Worm (Caenorhabditis elegans) whole organism, L2 larva: ENCODE measurements around the gene C46F11.5.

Experiments
- C34F6.9 ChIP-seq: fragments of 150-350 bp; optimal IDR thresholded peaks from 2 replicates; lab custom pipeline; 2014; ENCODE audit warnings: missing biosample characterization, missing genetic modification characterization
- F13H6.1 ChIP-seq: sonication (generic microtip); optimal IDR thresholded peaks from 2 replicates; lab custom pipeline; 2016; ENCODE audit warnings: missing genetic modification characterization, missing compliant biosample characterization
- R02D3.7 ChIP-seq: fragments of 150-350 bp; optimal IDR thresholded peaks from 2 replicates; lab custom pipeline; 2014; ENCODE audit warnings: missing biosample characterization, missing genetic modification characterization
- ZK546.5 ChIP-seq: sonication (generic microtip); optimal IDR thresholded peaks from 2 replicates; lab custom pipeline; 2017; ENCODE audit warnings: missing biosample characterization, missing genetic modification characterization
- alr-1 ChIP-seq: fragments of 150-350 bp; optimal IDR thresholded peaks from 2 replicates; lab custom pipeline; 2014; ENCODE audit warnings: missing biosample characterization, missing genetic modification characterization
- aly-2 ChIP-seq: fragments of 150-350 bp; optimal IDR thresholded peaks from 2 replicates; lab custom pipeline; 2014; ENCODE audit warnings: missing biosample characterization, missing genetic modification characterization
- ama-1 ChIP-seq: fragments of 150-350 bp; optimal IDR thresholded peaks from 2 replicates; lab custom pipeline; 2018; ENCODE audit warnings: inconsistent platforms
- blmp-1 ChIP-seq: sonication (generic microtip); optimal IDR thresholded peaks from 2 replicates; lab custom pipeline; 2017; ENCODE audit warnings: missing genetic modification characterization, mild to moderate bottlenecking, missing compliant biosample characterization, antibody characterized with exemption, moderate library complexity; ENCODE audit not compliant: insufficient read depth
- ceh-16 ChIP-seq: fragments of 150-350 bp; optimal IDR thresholded peaks from 2 replicates; lab custom pipeline; 2014; ENCODE audit warnings: missing biosample characterization, missing genetic modification characterization
- ceh-82 ChIP-seq: fragments of 150-350 bp; optimal IDR thresholded peaks from 2 replicates; lab custom pipeline; 2014; ENCODE audit warnings: missing biosample characterization, missing genetic modification characterization
- crh-2 ChIP-seq: sonication (generic microtip); optimal IDR thresholded peaks from 2 replicates; lab custom pipeline; 2017; ENCODE audit warnings: missing biosample characterization, missing genetic modification characterization
- dmd-4 ChIP-seq: sonication (generic microtip); optimal IDR thresholded peaks from 2 replicates; lab custom pipeline; 2017; ENCODE audit warnings: missing biosample characterization, missing genetic modification characterization
- egl-27 ChIP-seq: sonication (generic microtip); optimal IDR thresholded peaks from 3 replicates; lab custom pipeline; 2017; ENCODE audit warnings: missing biosample characterization, missing genetic modification reagents, missing genetic modification characterization
- elt-1 ChIP-seq: fragments of 150-350 bp; optimal IDR thresholded peaks from 2 replicates; lab custom pipeline; 2014; ENCODE audit warnings: missing biosample characterization, missing genetic modification characterization
- fos-1 ChIP-seq: fragments of 150-350 bp; optimal IDR thresholded peaks from 2 replicates; lab custom pipeline; 2014; ENCODE audit warnings: missing biosample characterization, missing genetic modification characterization
- gmeb-1 ChIP-seq: fragments of 150-350 bp; optimal IDR thresholded peaks from 2 replicates; lab custom pipeline; 2014; ENCODE audit warnings: missing biosample characterization, missing genetic modification characterization
- lin-11 ChIP-seq: fragments of 150-350 bp; sonication (generic microtip); optimal IDR thresholded peaks from 2 replicates; lab custom pipeline; 2014; ENCODE audit warnings: missing biosample characterization, missing genetic modification characterization, inconsistent platforms, mixed read lengths
- lin-13 ChIP-seq: fragments of 150-350 bp; optimal IDR thresholded peaks from 2 replicates; lab custom pipeline; 2014; ENCODE audit warnings: missing biosample characterization, missing genetic modification reagents, missing genetic modification characterization
- lin-39 ChIP-seq: fragments of 150-350 bp; optimal IDR thresholded peaks from 2 replicates; lab custom pipeline; 2014; ENCODE audit warnings: missing biosample characterization, missing genetic modification reagents, missing genetic modification characterization
- lsy-2 ChIP-seq, 2 experiments: fragments of 150-350 bp in 1 of 2; sonication (generic microtip) in 1 of 2; optimal IDR thresholded peaks; 2 replicates each; lab custom pipeline; 2014 to 2017; ENCODE audit warnings: missing biosample characterization in 2 of 2, missing genetic modification characterization in 2 of 2
- mab-5 ChIP-seq: fragments of 150-350 bp; optimal IDR thresholded peaks from 2 replicates; lab custom pipeline; 2014; ENCODE audit warnings: missing biosample characterization, missing genetic modification characterization
- mbf-1 ChIP-seq: sonication (generic microtip); optimal IDR thresholded peaks from 2 replicates; lab custom pipeline; 2017; ENCODE audit warnings: missing biosample characterization, missing genetic modification characterization
- mdl-1 ChIP-seq, 2 experiments: fragments of 150-350 bp in 1 of 2; sonication (generic microtip) in 1 of 2; optimal IDR thresholded peaks; 2 replicates each; lab custom pipeline; 2017; ENCODE audit warnings: missing biosample characterization in 2 of 2, missing genetic modification characterization in 2 of 2
- nhr-10 ChIP-seq: sonication (generic microtip); optimal IDR thresholded peaks from 2 replicates; lab custom pipeline; 2017; ENCODE audit warnings: missing biosample characterization, missing genetic modification characterization
- nhr-12 ChIP-seq: fragments of 150-350 bp; optimal IDR thresholded peaks from 2 replicates; lab custom pipeline; 2014; ENCODE audit warnings: missing biosample characterization, missing genetic modification characterization
- nhr-129 ChIP-seq: fragments of 150-350 bp; optimal IDR thresholded peaks from 2 replicates; lab custom pipeline; 2014; ENCODE audit warnings: missing biosample characterization, missing genetic modification characterization
- nhr-21 ChIP-seq: fragments of 150-350 bp; optimal IDR thresholded peaks from 2 replicates; lab custom pipeline; 2014; ENCODE audit warnings: missing biosample characterization, missing genetic modification characterization
- nhr-23 ChIP-seq: fragments of 150-350 bp; optimal IDR thresholded peaks from 2 replicates; lab custom pipeline; 2014; ENCODE audit warnings: missing biosample characterization, missing genetic modification reagents, missing genetic modification characterization
- nhr-237 ChIP-seq: fragments of 150-350 bp; optimal IDR thresholded peaks from 2 replicates; lab custom pipeline; 2014; ENCODE audit warnings: missing biosample characterization, missing genetic modification characterization
- nhr-25 ChIP-seq: fragments of 150-350 bp; sonication (generic microtip); optimal IDR thresholded peaks from 3 replicates; lab custom pipeline; 2014; ENCODE audit warnings: missing biosample characterization, missing genetic modification characterization
- nhr-6 ChIP-seq: fragments of 150-350 bp; optimal IDR thresholded peaks from 2 replicates; lab custom pipeline; 2014; ENCODE audit warnings: missing biosample characterization, missing genetic modification characterization
- peb-1 ChIP-seq: fragments of 150-350 bp; optimal IDR thresholded peaks from 2 replicates; lab custom pipeline; 2014; ENCODE audit warnings: missing biosample characterization, missing genetic modification characterization
- sem-4 ChIP-seq: fragments of 150-350 bp; optimal IDR thresholded peaks from 2 replicates; lab custom pipeline; 2014; ENCODE audit warnings: missing biosample characterization, missing genetic modification reagents, missing genetic modification characterization
- sma-3 ChIP-seq: sonication (generic microtip); optimal IDR thresholded peaks from 2 replicates; lab custom pipeline; 2016; ENCODE audit warnings: missing genetic modification reagents, missing genetic modification characterization, missing compliant biosample characterization
- sma-9 ChIP-seq, 2 experiments: fragments of 150-350 bp in 1 of 2; sonication (generic microtip) in 1 of 2; optimal IDR thresholded peaks; 2 replicates each; lab custom pipeline; 2014 to 2016; ENCODE audit warnings: missing genetic modification characterization in 2 of 2, mild to moderate bottlenecking in 1 of 2, missing biosample characterization in 1 of 2, missing compliant biosample characterization in 1 of 2, missing genetic modification reagents in 1 of 2, moderate library complexity in 1 of 2
- unc-55 ChIP-seq: fragments of 150-350 bp; sonication (generic microtip); optimal IDR thresholded peaks from 3 replicates; lab custom pipeline; 2014; ENCODE audit warnings: missing biosample characterization, missing genetic modification reagents, missing genetic modification characterization
- zag-1 ChIP-seq: fragments of 150-350 bp; optimal IDR thresholded peaks from 2 replicates; lab custom pipeline; 2014; ENCODE audit warnings: missing biosample characterization, missing genetic modification characterization
- ztf-1 ChIP-seq: fragments of 200-800 bp; sonication (Bioruptor generic); conservative IDR thresholded peaks from 2 replicates; pipeline ENCODE4 v1.3.6; 2022; ENCODE audit warnings: missing genetic modification characterization, missing compliant biosample characterization
- ztf-11 ChIP-seq: sonication (generic microtip); optimal IDR thresholded peaks from 2 replicates; lab custom pipeline; 2017; ENCODE audit warnings: missing biosample characterization, missing genetic modification characterization
- ztf-4 ChIP-seq: fragments of 150-350 bp; optimal IDR thresholded peaks from 2 replicates; lab custom pipeline; 2014; ENCODE audit warnings: missing biosample characterization, missing genetic modification characterization

Gene C46F11.5

DNA sequence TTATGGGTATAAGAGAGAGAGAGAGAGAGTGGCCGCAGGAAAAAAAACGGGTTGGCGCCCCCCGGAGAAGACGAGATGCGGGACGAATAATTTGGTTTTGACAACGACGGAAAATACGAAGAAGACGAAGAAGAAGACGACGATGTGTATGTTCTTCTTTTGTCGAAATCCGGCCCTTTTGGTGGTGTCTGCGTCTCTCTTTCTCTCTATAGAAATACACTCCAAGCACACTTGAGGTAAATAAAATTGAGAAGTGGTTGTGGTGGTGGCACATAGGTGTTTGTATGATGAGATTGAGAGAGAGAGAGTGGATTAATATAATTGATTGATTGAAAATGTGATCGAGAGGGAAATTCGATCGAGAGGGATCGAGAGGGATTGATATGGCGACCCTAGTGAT, 15.4 kb upstream of the C46F11.5 start:
- no peak for TF ChIP-seq nhr-10 (tag; lab: Kevin White, UChicago)
- TF ChIP-seq mbf-1 (tag; lab: Kevin White, UChicago) = no peak
- no peak for TF ChIP-seq dmd-4
- TF ChIP-seq nhr-6 = no peak
- peak; percentile 4 for TF ChIP-seq sem-4 (tag; lab: Kevin White, UChicago)
- TF ChIP-seq peb-1 (tag; lab: Kevin White, UChicago) = no peak
- no peak for TF ChIP-seq lin-39
- TF ChIP-seq fos-1 (tag; lab: Kevin White, UChicago) = no peak
- no peak for TF ChIP-seq egl-27 (tag; lab: Kevin White, UChicago)
- TF ChIP-seq R02D3.7 (tag; lab: Kevin White, UChicago) = no peak
- TF ChIP-seq lsy-2 (tag; optimal IDR thresholded peaks at IDR 0.05; lab: Kevin White, UChicago) = peak in 1 of 2 experiments; percentile 20
- TF ChIP-seq blmp-1 (tag; lab: Kevin White, UChicago) = peak; percentile 11
- TF ChIP-seq ZK546.5 (tag; lab: Kevin White, UChicago) = no peak
- TF ChIP-seq ceh-16 = no peak
- TF ChIP-seq aly-2 (tag; lab: Kevin White, UChicago) = no peak
- TF ChIP-seq ceh-82 = no peak
- TF ChIP-seq unc-55 (GFP tag; lab: Kevin White, UChicago) = no peak
- no peak for TF ChIP-seq sma-3
- TF ChIP-seq lin-13 = peak; percentile 22
- peak; percentile 65 for TF ChIP-seq nhr-25 (tag; lab: Kevin White, UChicago)
- no peak for TF ChIP-seq mab-5 (tag; lab: Kevin White, UChicago)
- peak; percentile 48 for TF ChIP-seq crh-2 (tag; lab: Kevin White, UChicago)
- TF ChIP-seq alr-1 (tag; lab: Kevin White, UChicago) = no peak
- TF ChIP-seq elt-1 (tag; lab: Kevin White, UChicago) = no peak
- TF ChIP-seq mdl-1 (tag; optimal IDR thresholded peaks at IDR 0.05; lab: Kevin White, UChicago) = no peak
- no peak for TF ChIP-seq ama-1 (lab: Kevin White, UChicago)
- no peak for TF ChIP-seq nhr-237 (tag; lab: Kevin White, UChicago)
- TF ChIP-seq sma-9 (GFP tag; optimal IDR thresholded peaks at IDR 0.05; lab: Kevin White, UChicago) = peak; percentile 12
- TF ChIP-seq sma-9 (tag; optimal IDR thresholded peaks at IDR 0.05; lab: Kevin White, UChicago) = no peak
- TF ChIP-seq nhr-23 = no peak
- TF ChIP-seq ztf-11 (tag; lab: Kevin White, UChicago) = no peak
- TF ChIP-seq F13H6.1 (tag; lab: Kevin White, UChicago) = peak; percentile 54
- no peak for TF ChIP-seq gmeb-1 (tag; lab: Kevin White, UChicago)
- peak; percentile 38 for TF ChIP-seq nhr-129 (tag; lab: Kevin White, UChicago)
- TF ChIP-seq nhr-12 (tag; lab: Kevin White, UChicago) = no peak
- no peak for TF ChIP-seq zag-1 (tag; lab: Kevin White, UChicago)

DNA sequence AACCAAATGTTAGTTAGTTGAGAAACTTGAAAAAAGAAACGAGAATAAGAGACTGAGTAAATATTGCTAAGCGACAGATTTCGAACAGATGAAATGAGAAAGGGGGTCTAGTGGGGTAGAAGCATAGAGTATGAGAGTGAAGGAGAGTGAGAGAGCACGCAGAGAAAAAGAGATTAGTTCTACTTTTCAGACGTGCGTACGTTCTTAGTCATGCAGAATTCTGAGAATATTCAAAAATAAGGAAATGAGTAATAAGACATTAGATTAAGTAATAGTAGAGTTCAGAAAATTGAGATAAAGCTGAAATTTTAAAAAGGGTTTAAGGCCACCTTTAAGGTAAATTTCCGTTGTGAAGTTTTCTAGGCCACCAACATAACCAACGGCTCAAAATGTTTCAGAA, 13.6 kb upstream of the C46F11.5 start:
- TF ChIP-seq ztf-1 (no peak), ztf-4 (tag; lab: Kevin White, UChicago) (peak; percentile 45), C34F6.9 (tag; lab: Kevin White, UChicago) (peak; percentile 29), sma-9 (GFP tag; optimal IDR thresholded peaks at IDR 0.05; lab: Kevin White, UChicago) (no peak), sma-9 (tag; optimal IDR thresholded peaks at IDR 0.05; lab: Kevin White, UChicago) (no peak), aly-2 (tag; lab: Kevin White, UChicago) (no peak), sma-3 (no peak), mbf-1 (tag; lab: Kevin White, UChicago) (no peak), lsy-2 (tag; optimal IDR thresholded peaks at IDR 0.05; lab: Kevin White, UChicago) (peak in 1 of 2 experiments; percentile 41), lin-13 (no peak), lin-11 (tag; lab: Kevin White, UChicago) (no peak), nhr-21 (tag; lab: Kevin White, UChicago) (peak; percentile 39), ZK546.5 (tag; lab: Kevin White, UChicago) (no peak), unc-55 (GFP tag; lab: Kevin White, UChicago) (peak; percentile 13), crh-2 (tag; lab: Kevin White, UChicago) (peak; percentile 29)

DNA sequence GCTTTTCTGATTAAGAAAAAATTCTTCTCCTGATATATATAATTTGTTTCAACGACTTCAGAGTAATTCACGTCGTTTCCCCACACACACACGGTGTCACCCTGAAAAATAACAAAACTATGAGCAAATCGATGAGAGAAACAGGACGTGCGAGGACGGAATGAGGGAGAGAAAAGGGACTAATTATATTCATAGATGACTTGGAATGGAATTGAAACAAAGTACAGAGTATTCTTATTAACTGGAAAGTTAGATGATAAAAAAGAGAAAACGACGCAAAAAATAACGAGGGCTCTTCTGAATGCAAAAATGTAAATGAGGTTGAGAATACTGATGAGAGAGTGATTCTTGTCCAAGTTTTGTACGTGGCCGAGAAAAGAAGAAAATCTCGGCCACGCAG, 12.9 kb upstream of the C46F11.5 start, which contains the start of gene C46F11.6:
Gene C46F11.6, minus strand, starts transcription at position 101 of the 400 bp plus-strand sequence.
- TF ChIP-seq aly-2 (tag; lab: Kevin White, UChicago) = no peak
- TF ChIP-seq nhr-12 (tag; lab: Kevin White, UChicago) = no peak
- TF ChIP-seq, all 48 proteins: peak for 0
